In the genomic region with DNA sequence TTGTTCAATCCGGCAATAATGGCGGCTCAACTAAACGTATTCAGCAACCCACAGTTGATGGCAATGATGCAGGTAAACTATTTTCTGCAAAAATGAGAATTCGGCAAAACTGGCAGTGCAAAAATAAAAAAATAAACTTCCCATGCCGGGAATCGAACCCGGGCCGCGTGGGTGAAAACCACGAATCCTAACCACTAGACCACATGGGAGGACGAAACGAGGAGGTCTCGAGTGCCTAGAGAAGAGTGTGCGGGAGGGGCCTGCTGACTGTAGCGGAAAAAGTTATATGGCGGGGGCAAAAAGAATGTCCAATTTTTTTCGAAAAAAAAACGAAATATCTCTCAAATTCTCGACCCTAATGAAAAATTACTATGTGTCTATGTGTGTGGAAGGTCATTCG, we compare ENCODE assay signal across 3 worm cellular contexts.
TF ChIP-seq lines count a peak whose summit lies in the region.

No protein-coding gene starts in this region.

TF ChIP-seq in whole organism, L2 larva, 48 proteins besides CTCF, POLR2A, EP300 and RAD21 (continued from another document):
- TF ChIP-seq lin-11 (tag; optimal IDR thresholded peaks at IDR 0.05; lab: Kevin White, UChicago), result peak; percentile 28
TF ChIP-seq in whole organism, L2 larva: peak in this region for 13.

TF ChIP-seq in whole organism, L4 larva, 104 proteins besides CTCF, POLR2A, EP300 and RAD21 (continued from another document and continues in another):
- TF ChIP-seq dve-1 (tag; optimal IDR thresholded peaks at IDR 0.05; lab: Kevin White, UChicago; ENCODE audit: insufficient read depth) (peak; percentile 38), ama-1 (optimal IDR thresholded peaks at IDR 0.05; lab: Kevin White, UChicago) (no peak), zfp-3 (GFP tag; conservative IDR thresholded peaks at IDR 0.05; lab: Robert Waterston, UW) (peak; percentile 57; the same call in 1 of the 2 replicates), nhr-28 (tag; optimal IDR thresholded peaks at IDR 0.05; lab: Kevin White, UChicago) (peak; percentile 34), nhr-42 (GFP tag; IDR thresholded peaks at IDR 0.05; lab: Robert Waterston, UW) (peak; percentile 65; the same call in 1 of the 2 replicates), hlh-11 (tag; optimal IDR thresholded peaks at IDR 0.05; lab: Kevin White, UChicago) (peak; percentile 45), ctbp-1 (GFP tag; IDR thresholded peaks at IDR 0.05; lab: Robert Waterston, UW) (peak; percentile 48; the same call in 1 of the 2 replicates), nhr-77 (tag; optimal IDR thresholded peaks at IDR 0.05; lab: Kevin White, UChicago) (peak; percentile 5), mxl-2 (GFP tag; conservative IDR thresholded peaks at IDR 0.05; lab: Robert Waterston, UW) (no peak), ceh-28 (tag; optimal IDR thresholded peaks at IDR 0.05; lab: Kevin White, UChicago) (no peak), aha-1 (tag; lab: Kevin White, UChicago) (peak; percentile 5), dpl-1 (GFP tag; optimal IDR thresholded peaks at IDR 0.05; lab: Kevin White, UChicago) (no peak), F10B5.3 (tag; optimal IDR thresholded peaks at IDR 0.05; lab: Kevin White, UChicago) (no peak), set-16 (GFP tag; IDR thresholded peaks at IDR 0.05; lab: Robert Waterston, UW) (peak; percentile 47; the same call in 1 of the 2 replicates), tra-1 (GFP tag; IDR thresholded peaks at IDR 0.05; lab: Robert Waterston, UW) (peak; percentile 79), nhr-102 (tag; optimal IDR thresholded peaks at IDR 0.05; lab: Kevin White, UChicago) (peak; percentile 36), lin-39 (tag; optimal IDR thresholded peaks at IDR 0.05; lab: Kevin White, UChicago) (no peak), jun-1 (tag; optimal IDR thresholded peaks at IDR 0.05; lab: Kevin White, UChicago) (no peak), lin-13 (GFP tag; optimal IDR thresholded peaks at IDR 0.05; lab: Kevin White, UChicago) (peak; percentile 33), T26A8.4 (GFP tag; IDR thresholded peaks at IDR 0.05; lab: Robert Waterston, UW) (peak; percentile 19; the same call in 1 of the 2 replicates), unc-130 (GFP tag; optimal IDR thresholded peaks at IDR 0.05; lab: Kevin White, UChicago) (no peak), skn-1 (tag; optimal IDR thresholded peaks at IDR 0.05; lab: Kevin White, UChicago) (no peak), egl-27 (tag; optimal IDR thresholded peaks at IDR 0.05; lab: Kevin White, UChicago) (no peak), mep-1 (tag; optimal IDR thresholded peaks at IDR 0.05; lab: Kevin White, UChicago) (peak; percentile 69), ceh-62 (tag; optimal IDR thresholded peaks at IDR 0.05; lab: Kevin White, UChicago) (no peak), nhr-48 (tag; optimal IDR thresholded peaks at IDR 0.05; lab: Kevin White, UChicago) (no peak), lin-1 (GFP tag; IDR thresholded peaks at IDR 0.05; lab: Robert Waterston, UW) (0 out of 2 replicates have a peak, but pooled peaks have one; percentile 23), nhr-10 (tag; optimal IDR thresholded peaks at IDR 0.05; lab: Kevin White, UChicago) (no peak), sdz-12 (GFP tag; optimal IDR thresholded peaks at IDR 0.05; lab: Kevin White, UChicago) (peak; percentile 62), zag-1 (tag; optimal IDR thresholded peaks at IDR 0.05; lab: Kevin White, UChicago) (no peak), tag-97 (GFP tag; IDR thresholded peaks at IDR 0.05; lab: Robert Waterston, UW) (no peak), zfp-2 (tag; optimal IDR thresholded peaks at IDR 0.05; lab: Kevin White, UChicago) (no peak), F49E8.2 (tag; optimal IDR thresholded peaks at IDR 0.05; lab: Kevin White, UChicago; ENCODE audit: borderline replicate concordance) (no peak), lin-38 (GFP tag; IDR thresholded peaks at IDR 0.05; lab: Robert Waterston, UW) (peak; percentile 65), ZK546.5 (tag; optimal IDR thresholded peaks at IDR 0.05; lab: Kevin White, UChicago) (no peak), snpc-4 (tag; optimal IDR thresholded peaks at IDR 0.05; lab: Kevin White, UChicago) (no peak), nhr-41 (GFP tag; IDR thresholded peaks at IDR 0.05; lab: Robert Waterston, UW) (peak; percentile 69), mdt-29 (GFP tag; IDR thresholded peaks at IDR 0.05; lab: Robert Waterston, UW) (peak; percentile 48), D1046.2 (GFP tag; IDR thresholded peaks at IDR 0.05; lab: Robert Waterston, UW) (peak; percentile 74; the same call in 1 of the 2 replicates), ztf-7 (tag; optimal IDR thresholded peaks at IDR 0.05; lab: Kevin White, UChicago) (no peak), arid-1 (GFP tag; conservative IDR thresholded peaks at IDR 0.05; lab: Robert Waterston, UW) (peak; percentile 64), mdl-1 (tag; optimal IDR thresholded peaks at IDR 0.05; lab: Kevin White, UChicago) (peak in 1 of 2 experiments; percentile 55), spr-3 (GFP tag; optimal IDR thresholded peaks at IDR 0.05; lab: Kevin White, UChicago) (no peak), daf-12 (tag; optimal IDR thresholded peaks at IDR 0.05; lab: Kevin White, UChicago) (no peak), attf-4 (tag; optimal IDR thresholded peaks at IDR 0.05; lab: Kevin White, UChicago) (no peak), dmd-8 (GFP tag; IDR thresholded peaks at IDR 0.05; lab: Robert Waterston, UW) (peak; percentile 81; the same call in 1 of the 2 replicates), F44E2.7 (GFP tag; IDR thresholded peaks at IDR 0.05; lab: Robert Waterston, UW) (no peak), daf-16 (GFP tag; optimal IDR thresholded peaks at IDR 0.05; lab: Kevin White, UChicago) (peak in 1 of 2 experiments; percentile 13), daf-16 (tag; optimal IDR thresholded peaks at IDR 0.05; lab: Kevin White, UChicago) (peak; percentile 4), dmd-6 (GFP tag; IDR thresholded peaks at IDR 0.05; lab: Robert Waterston, UW) (peak; percentile 62), lsy-2 (tag; optimal IDR thresholded peaks at IDR 0.05; lab: Kevin White, UChicago) (peak in 1 of 2 experiments; percentile 29), ceh-20 (GFP tag; IDR thresholded peaks at IDR 0.05; lab: Robert Waterston, UW) (no peak), nhr-111 (GFP tag; optimal IDR thresholded peaks at IDR 0.05; lab: Kevin White, UChicago) (no peak), Y5F2A.4 (GFP tag; optimal IDR thresholded peaks at IDR 0.05; lab: Kevin White, UChicago) (peak; percentile 5), ztf-11 (tag; optimal IDR thresholded peaks at IDR 0.05; lab: Kevin White, UChicago) (no peak), php-3 (GFP tag; IDR thresholded peaks at IDR 0.05; lab: Robert Waterston, UW) (no peak; the same call in 1 of the 2 replicates), zip-11 (GFP tag; IDR thresholded peaks at IDR 0.05; lab: Robert Waterston, UW) (peak; percentile 8; the same call in 1 of the 2 replicates), fos-1 (tag; optimal IDR thresholded peaks at IDR 0.05; lab: Kevin White, UChicago) (no peak), zip-2 (tag; optimal IDR thresholded peaks at IDR 0.05; lab: Kevin White, UChicago) (no peak), madf-5 (GFP tag; IDR thresholded peaks at IDR 0.05; lab: Robert Waterston, UW) (peak; percentile 61 to 81; a peak in 2 of 4 replicates), cey-2 (tag; optimal IDR thresholded peaks at IDR 0.05; lab: Kevin White, UChicago; ENCODE audit: borderline replicate concordance, insufficient read depth) (no peak)

TF ChIP-seq in whole organism, late embryonic, 69 proteins besides CTCF, POLR2A, EP300 and RAD21 (continued from another document):
- TF ChIP-seq pha-2 (tag; optimal IDR thresholded peaks at IDR 0.05; lab: Kevin White, UChicago), result peak; percentile 49
- peak; percentile 73 for TF ChIP-seq nhr-232 (tag; optimal IDR thresholded peaks at IDR 0.05; lab: Kevin White, UChicago)
- TF ChIP-seq syd-9 (tag; optimal IDR thresholded peaks at IDR 0.05; lab: Kevin White, UChicago), result peak; percentile 28
- no peak for TF ChIP-seq pat-9 (tag; optimal IDR thresholded peaks at IDR 0.05; lab: Kevin White, UChicago)
- no peak for TF ChIP-seq pha-4 (tag; optimal IDR thresholded peaks at IDR 0.05; lab: Kevin White, UChicago)
- TF ChIP-seq T23F11.4 (GFP tag; optimal IDR thresholded peaks at IDR 0.05; lab: Kevin White, UChicago), result peak; percentile 59
- no peak for TF ChIP-seq dmd-4 (tag; optimal IDR thresholded peaks at IDR 0.05; lab: Kevin White, UChicago; ENCODE audit: borderline replicate concordance)
- TF ChIP-seq Y22D7AL.16 (tag; optimal IDR thresholded peaks at IDR 0.05; lab: Kevin White, UChicago), result peak; percentile 59
- peak; percentile 72 for TF ChIP-seq ceh-6 (GFP tag; optimal IDR thresholded peaks at IDR 0.05; lab: Kevin White, UChicago)
- TF ChIP-seq ceh-24 (tag; optimal IDR thresholded peaks at IDR 0.05; lab: Kevin White, UChicago), result no peak
- TF ChIP-seq ztf-16 (tag; optimal IDR thresholded peaks at IDR 0.05; lab: Kevin White, UChicago), result peak; percentile 33
- TF ChIP-seq ceh-18 (tag; optimal IDR thresholded peaks at IDR 0.05; lab: Kevin White, UChicago), result peak; percentile 38
- peak; percentile 12 for TF ChIP-seq hlh-8 (tag; optimal IDR thresholded peaks at IDR 0.05; lab: Kevin White, UChicago)
- TF ChIP-seq ceh-9 (tag; optimal IDR thresholded peaks at IDR 0.05; lab: Kevin White, UChicago), result peak; percentile 2
- peak; percentile 69 for TF ChIP-seq madf-2 (tag; optimal IDR thresholded peaks at IDR 0.05; lab: Kevin White, UChicago)
- peak; percentile 52 for TF ChIP-seq hlh-15 (tag; optimal IDR thresholded peaks at IDR 0.05; lab: Kevin White, UChicago)
- peak; percentile 65 for TF ChIP-seq lin-11 (tag; optimal IDR thresholded peaks at IDR 0.05; lab: Kevin White, UChicago)
- peak; percentile 70 for TF ChIP-seq che-1 (tag; optimal IDR thresholded peaks at IDR 0.05; lab: Kevin White, UChicago)
- TF ChIP-seq zip-5 (tag; optimal IDR thresholded peaks at IDR 0.05; lab: Kevin White, UChicago), result peak; percentile 10
- TF ChIP-seq hlh-13 (GFP tag; optimal IDR thresholded peaks at IDR 0.05; lab: Kevin White, UChicago), result peak; percentile 50
- peak; percentile 61 for TF ChIP-seq sox-4 (tag; optimal IDR thresholded peaks at IDR 0.05; lab: Kevin White, UChicago)
- TF ChIP-seq fkh-6 (tag; optimal IDR thresholded peaks at IDR 0.05; lab: Kevin White, UChicago), result peak; percentile 81
- TF ChIP-seq pag-3 (tag; optimal IDR thresholded peaks at IDR 0.05; lab: Kevin White, UChicago; ENCODE audit: borderline replicate concordance), result no peak
- peak; percentile 40 for TF ChIP-seq tbx-2 (tag; optimal IDR thresholded peaks at IDR 0.05; lab: Kevin White, UChicago)
- peak; percentile 64 for TF ChIP-seq ref-2 (tag; optimal IDR thresholded peaks at IDR 0.05; lab: Kevin White, UChicago)
- TF ChIP-seq ceh-14 (tag; optimal IDR thresholded peaks at IDR 0.05; lab: Kevin White, UChicago), result peak; percentile 39
- TF ChIP-seq unc-3 (GFP tag; conservative IDR thresholded peaks at IDR 0.05; lab: Robert Waterston, UW), result 0 out of 2 replicates have a peak, but pooled peaks have one; percentile 49
- peak; percentile 49 for TF ChIP-seq unc-3 (tag; optimal IDR thresholded peaks at IDR 0.05; lab: Kevin White, UChicago)
- TF ChIP-seq elt-4 (tag; optimal IDR thresholded peaks at IDR 0.05; lab: Kevin White, UChicago), result no peak
- peak; percentile 53 for TF ChIP-seq npax-4 (tag; optimal IDR thresholded peaks at IDR 0.05; lab: Kevin White, UChicago)
- peak; percentile 82 for TF ChIP-seq elt-2 (tag; optimal IDR thresholded peaks at IDR 0.05; lab: Kevin White, UChicago)
- TF ChIP-seq pax-1 (tag; optimal IDR thresholded peaks at IDR 0.05; lab: Kevin White, UChicago), result no peak
- peak; percentile 16 for TF ChIP-seq nfya-1 (tag; optimal IDR thresholded peaks at IDR 0.05; lab: Kevin White, UChicago)
- peak; percentile 54 for TF ChIP-seq ceh-34 (tag; optimal IDR thresholded peaks at IDR 0.05; lab: Kevin White, UChicago)
- peak; percentile 43 for TF ChIP-seq K02D7.2 (tag; optimal IDR thresholded peaks at IDR 0.05; lab: Kevin White, UChicago)
- peak; percentile 9 for TF ChIP-seq K09A11.1 (tag; optimal IDR thresholded peaks at IDR 0.05; lab: Kevin White, UChicago; ENCODE audit: insufficient read depth)
- TF ChIP-seq ttx-3 (tag; optimal IDR thresholded peaks at IDR 0.05; lab: Kevin White, UChicago), result peak; percentile 63
